Fruit fly (Drosophila melanogaster) whole organism, embryonic: ENCODE data around the gene Or94b.

Experiments used
- CG11504 ChIP-seq: fragments of 200-800 bp; sonication (Bioruptor generic); optimal IDR thresholded peaks from 3 replicates; lab custom pipeline; 2019; ENCODE audit warnings: missing biosample characterization, mild to moderate bottlenecking, missing genetic modification characterization, moderate library complexity
- CG14050 ChIP-seq: fragments of 200-800 bp; sonication (Bioruptor generic); IDR thresholded peaks from 3 replicates; pipeline ENCODE4 v1.3.6; 2022; ENCODE audit warnings: missing biosample characterization, missing genetic modification characterization
- CG14667 ChIP-seq: fragments of 200-800 bp; sonication (Bioruptor generic); IDR thresholded peaks from 2 replicates; pipeline ENCODE4 v1.3.6; 2022; ENCODE audit warnings: missing biosample characterization, missing genetic modification characterization
- CG1603 ChIP-seq: fragments of 200-800 bp; sonication (Bioruptor generic); optimal IDR thresholded peaks from 2 replicates; lab custom pipeline; 2019; ENCODE audit warnings: missing biosample characterization, mild to moderate bottlenecking, missing genetic modification characterization, moderate library complexity
- CG16813 ChIP-seq: fragments of 200-800 bp; sonication (Bioruptor generic); IDR thresholded peaks from 3 replicates; pipeline ENCODE4 v1.3.6; 2022; ENCODE audit warnings: missing biosample characterization, missing genetic modification characterization; ENCODE audit not compliant: partially characterized antibody
- CG17912 ChIP-seq: fragments of 200-800 bp; sonication (Bioruptor generic); optimal IDR thresholded peaks from 2 replicates; lab custom pipeline; 2018; ENCODE audit warnings: missing biosample characterization, mild to moderate bottlenecking, missing genetic modification characterization
- CG18476 ChIP-seq: fragments of 200-800 bp; sonication (Bioruptor generic); optimal IDR thresholded peaks from 2 replicates; lab custom pipeline; 2016; ENCODE audit warnings: missing biosample characterization, mild to moderate bottlenecking, missing genetic modification characterization
- CG2120 ChIP-seq: fragments of 200-800 bp; sonication (Bioruptor generic); optimal IDR thresholded peaks from 3 replicates; lab custom pipeline; 2016; ENCODE audit warnings: missing biosample characterization, missing genetic modification characterization
- CG3838 ChIP-seq: fragments of 200-800 bp; sonication (Bioruptor generic); optimal IDR thresholded peaks from 3 replicates; lab custom pipeline; 2016; ENCODE audit warnings: missing biosample characterization, missing genetic modification characterization
- CG4328 ChIP-seq: fragments of 200-800 bp; sonication (Bioruptor generic); optimal IDR thresholded peaks from 3 replicates; lab custom pipeline; 2017; ENCODE audit warnings: missing biosample characterization, missing genetic modification reagents, missing genetic modification characterization
- CG6813 ChIP-seq: fragments of 200-800 bp; sonication (Bioruptor generic); optimal IDR thresholded peaks from 2 replicates; lab custom pipeline; 2017; ENCODE audit warnings: missing biosample characterization, missing genetic modification characterization, mild to moderate bottlenecking, moderate library complexity, missing genetic modification reagents
- CG7786 ChIP-seq: fragments of 200-800 bp; sonication (Bioruptor generic); optimal IDR thresholded peaks from 2 replicates; lab custom pipeline; 2016; ENCODE audit warnings: missing biosample characterization, missing genetic modification characterization
- CG7839 ChIP-seq: fragments of 200-800 bp; sonication (Bioruptor generic); optimal IDR thresholded peaks from 3 replicates; lab custom pipeline; 2018; ENCODE audit warnings: missing biosample characterization, mild to moderate bottlenecking, missing genetic modification characterization, moderate library complexity
- CG7987 ChIP-seq: fragments of 200-800 bp; sonication (Bioruptor generic); optimal IDR thresholded peaks from 2 replicates; lab custom pipeline; 2018; ENCODE audit warnings: missing biosample characterization, mild to moderate bottlenecking, missing genetic modification characterization, moderate library complexity
- CHES-1-like ChIP-seq: fragments of 200-800 bp; sonication (Bioruptor generic); optimal IDR thresholded peaks from 2 replicates; lab custom pipeline; 2016; ENCODE audit warnings: missing biosample characterization, missing genetic modification characterization
- CTCF ChIP-seq: fragments of 200-800 bp; sonication (Bioruptor generic); optimal IDR thresholded peaks from 2 replicates; lab custom pipeline; 2017; ENCODE audit warnings: missing biosample characterization, mild to moderate bottlenecking, missing genetic modification characterization, moderate library complexity
- Deaf1 ChIP-seq: fragments of 200-800 bp; optimal IDR thresholded peaks from 3 replicates; lab custom pipeline; 2019; ENCODE audit warnings: missing biosample characterization, mild to moderate bottlenecking, missing genetic modification characterization, moderate library complexity
- Dek ChIP-seq: fragments of 200-800 bp; sonication (Bioruptor generic); optimal IDR thresholded peaks from 3 replicates; lab custom pipeline; 2019; ENCODE audit warnings: missing biosample characterization, mild to moderate bottlenecking, missing genetic modification characterization, moderate library complexity
- Doc2 ChIP-seq: fragments of 200-800 bp; sonication (Bioruptor generic); IDR thresholded peaks from 2 replicates; pipeline ENCODE4 v1.3.6; 2022; ENCODE audit warnings: missing biosample characterization, missing genetic modification characterization
- E2f2 ChIP-seq: fragments of 200-800 bp; sonication (Bioruptor generic); IDR thresholded peaks from 2 replicates; pipeline ENCODE4 v1.3.6; 2022; ENCODE audit warnings: missing biosample characterization, missing genetic modification characterization
- Elba2 ChIP-seq: fragments of 200-800 bp; sonication (Bioruptor generic); optimal IDR thresholded peaks from 3 replicates; lab custom pipeline; 2016; ENCODE audit warnings: missing biosample characterization, missing genetic modification characterization
- HLHmδ ChIP-seq: fragments of 200-800 bp; sonication (Bioruptor generic); optimal IDR thresholded peaks from 2 replicates; lab custom pipeline; 2018; ENCODE audit warnings: missing biosample characterization, mild to moderate bottlenecking, missing genetic modification characterization, moderate library complexity
- Hr78 ChIP-seq, 2 experiments: fragments of 200-800 bp in 1 of 2; fragments of >200 bp in 1 of 2; sonication (Bioruptor generic) in 1 of 2; optimal IDR thresholded peaks; 2 replicates each; lab custom pipeline; 2017 to 2019; ENCODE audit warnings: missing biosample characterization in 2 of 2, missing genetic modification characterization in 2 of 2, mild to moderate bottlenecking in 1 of 2, moderate library complexity in 1 of 2
- NFAT ChIP-seq: fragments of 200-800 bp; sonication (Bioruptor generic); IDR thresholded peaks from 2 replicates; pipeline ENCODE4 v1.3.6; 2022; ENCODE audit warnings: missing biosample characterization, missing genetic modification characterization
- Pdp1 ChIP-seq, 2 experiments: fragments of 200-800 bp; sonication (Bioruptor generic); optimal IDR thresholded peaks; 3 replicates each; lab custom pipeline; 2016; ENCODE audit warnings: missing biosample characterization in 2 of 2, missing genetic modification characterization in 2 of 2, mild to moderate bottlenecking in 1 of 2, moderate library complexity in 1 of 2
- Trl ChIP-seq, 3 experiments: fragments of >200 bp in 2 of 3; fragments of 200-800 bp in 1 of 3; sonication (Bioruptor generic) in 1 of 3; optimal IDR thresholded peaks; 2 replicates in 1 of 3; 3 replicates in 2 of 3; lab custom pipeline; 2016 to 2017; ENCODE audit warnings: missing biosample characterization in 1 of 3, missing genetic modification characterization in 1 of 3
- Usf ChIP-seq: fragments of 200-800 bp; sonication (Bioruptor generic); optimal IDR thresholded peaks from 2 replicates; lab custom pipeline; 2017; ENCODE audit warnings: missing genotype, missing biosample characterization, missing genetic modification characterization
- Xrp1 ChIP-seq: fragments of 200-800 bp; sonication (Bioruptor generic); IDR thresholded peaks from 2 replicates; pipeline ENCODE4 v1.3.6; 2022; ENCODE audit warnings: missing biosample characterization, missing genetic modification characterization
- chinmo ChIP-seq: fragments of 200-800 bp; sonication (Bioruptor generic); IDR thresholded peaks from 4 replicates; pipeline ENCODE4 v1.3.6; 2022; ENCODE audit warnings: missing biosample characterization, missing genetic modification characterization; ENCODE audit not compliant: partially characterized antibody
- ci ChIP-seq: fragments of 200-800 bp; sonication (Bioruptor generic); IDR thresholded peaks from 3 replicates; pipeline ENCODE4 v1.3.6; 2022; ENCODE audit warnings: missing biosample characterization, missing genetic modification characterization
- cwo ChIP-seq: fragments of 200-800 bp; sonication (Bioruptor generic); optimal IDR thresholded peaks from 3 replicates; lab custom pipeline; 2017; ENCODE audit warnings: missing biosample characterization, missing genetic modification characterization, mild to moderate bottlenecking, moderate library complexity, missing genetic modification reagents
- disco-r ChIP-seq: fragments of 200-800 bp; sonication (Bioruptor generic); optimal IDR thresholded peaks from 2 replicates; lab custom pipeline; 2016; ENCODE audit warnings: missing biosample characterization, missing genetic modification characterization
- en ChIP-seq: fragments of 200-800 bp; sonication (Bioruptor generic); optimal IDR thresholded peaks from 2 replicates; lab custom pipeline; 2016; ENCODE audit warnings: missing biosample characterization, missing genetic modification characterization
- exex ChIP-seq: fragments of 200-800 bp; sonication (Bioruptor generic); optimal IDR thresholded peaks from 4 replicates; lab custom pipeline; 2018; ENCODE audit warnings: missing biosample characterization, mild to moderate bottlenecking, missing genetic modification characterization, moderate library complexity
- fd3F ChIP-seq: fragments of 200-800 bp; sonication (Bioruptor generic); optimal IDR thresholded peaks from 2 replicates; lab custom pipeline; 2018; ENCODE audit warnings: missing biosample characterization, mild to moderate bottlenecking, missing genetic modification characterization, moderate library complexity
- ftz-f1 ChIP-seq: fragments of 200-800 bp; sonication (Bioruptor generic); optimal IDR thresholded peaks from 2 replicates; lab custom pipeline; 2016; ENCODE audit warnings: missing biosample characterization, missing genetic modification characterization
- gcm ChIP-seq: fragments of 200-800 bp; sonication (Bioruptor generic); optimal IDR thresholded peaks from 2 replicates; lab custom pipeline; 2019; ENCODE audit warnings: missing biosample characterization, mild to moderate bottlenecking, missing genetic modification characterization, moderate library complexity
- lbe ChIP-seq: fragments of 200-800 bp; sonication (Bioruptor generic); optimal IDR thresholded peaks from 2 replicates; lab custom pipeline; 2016; ENCODE audit warnings: missing biosample characterization, mild to moderate bottlenecking, missing genetic modification characterization
- oc ChIP-seq: fragments of 200-800 bp; sonication (Bioruptor generic); optimal IDR thresholded peaks from 2 replicates; lab custom pipeline; 2018; ENCODE audit warnings: missing biosample characterization, mild to moderate bottlenecking, missing genetic modification characterization, moderate library complexity
- pfk ChIP-seq: fragments of 200-800 bp; sonication (Bioruptor generic); optimal IDR thresholded peaks from 2 replicates; lab custom pipeline; 2018; ENCODE audit warnings: missing biosample characterization, mild to moderate bottlenecking, missing genetic modification characterization, moderate library complexity
- sc ChIP-seq, 3 experiments: fragments of >200 bp in 2 of 3; fragments of 200-800 bp in 1 of 3; sonication (Bioruptor generic) in 1 of 3; optimal IDR thresholded peaks; 2 replicates in 2 of 3; 3 replicates in 1 of 3; lab custom pipeline; 2017; ENCODE audit warnings: mild to moderate bottlenecking in 1 of 3, missing biosample characterization in 1 of 3, missing genetic modification characterization in 1 of 3, missing genetic modification reagents in 1 of 3
- tin ChIP-seq: fragments of 200-800 bp; sonication (Bioruptor generic); optimal IDR thresholded peaks from 3 replicates; lab custom pipeline; 2016; ENCODE audit warnings: missing biosample characterization, missing genetic modification characterization
- trh ChIP-seq: fragments of 200-800 bp; sonication (Bioruptor generic); optimal IDR thresholded peaks from 2 replicates; lab custom pipeline; 2016; ENCODE audit warnings: missing biosample characterization, missing genetic modification characterization
- usp ChIP-seq: fragments of >200 bp; optimal IDR thresholded peaks from 2 replicates; lab custom pipeline; 2017; ENCODE audit warnings: missing biosample characterization, missing genetic modification characterization
- z ChIP-seq: fragments of 200-800 bp; sonication (Bioruptor generic); IDR thresholded peaks from 3 replicates; pipeline ENCODE4 v1.3.6; 2022; ENCODE audit warnings: missing biosample characterization, missing genetic modification characterization

Or94b gene

dm6 chr3R:22986981-22987380 lies 2.1 kb upstream of the Or94b start, which contains the start of gene Or94a:
TSS of gene Or94a (plus strand) at chr3R:22987281.
- no peak for TF ChIP-seq CG7786
- no peak for TF ChIP-seq ci
- TF ChIP-seq CG7987 (GFP tag; lab: Kevin White, UChicago): no peak

- no peak for TF ChIP-seq Hr78 (GFP tag; optimal IDR thresholded peaks at IDR 0.05; lab: Kevin White, UChicago)
- TF ChIP-seq CG14050 (GFP tag; lab: Robert Waterston, UW): no peak
- TF ChIP-seq z (GFP tag; lab: Robert Waterston, UW): peak; percentile 87
- TF ChIP-seq exex: peak; percentile 87
- TF ChIP-seq Pdp1 (GFP tag; optimal IDR thresholded peaks at IDR 0.05; lab: Kevin White, UChicago): peak in 1 of 2 experiments; percentile 72
- TF ChIP-seq CG16813 (GFP tag; lab: Robert Waterston, UW): no peak
- TF ChIP-seq CG18476 (GFP tag; lab: Kevin White, UChicago): no peak
- peak in 1 of 2 experiments; percentile 72 for TF ChIP-seq Trl (optimal IDR thresholded peaks at IDR 0.05; lab: Kevin White, UChicago)
- TF ChIP-seq Trl (GFP tag; optimal IDR thresholded peaks at IDR 0.05; lab: Kevin White, UChicago): no peak
- no peak for TF ChIP-seq ftz-f1 (GFP tag; lab: Kevin White, UChicago)
- TF ChIP-seq cwo (GFP tag; lab: Kevin White, UChicago): no peak
- TF ChIP-seq pfk (GFP tag; lab: Kevin White, UChicago): peak; percentile 66
- no peak for TF ChIP-seq usp (GFP tag; lab: Kevin White, UChicago)
- TF ChIP-seq fd3F (GFP tag; lab: Kevin White, UChicago): no peak
- no peak for TF ChIP-seq CG3838 (GFP tag; lab: Kevin White, UChicago)
- no peak for TF ChIP-seq trh (GFP tag; lab: Kevin White, UChicago)
- TF ChIP-seq chinmo (GFP tag; lab: Robert Waterston, UW): 0 out of 4 replicates have a peak, but pooled peaks have one; percentile 70
- TF ChIP-seq CG11504: no peak
- TF ChIP-seq Dek (tag; lab: Kevin White, UChicago): no peak
Observed at dm6 chr3R:22997912-22998622, 9.0 kb downstream of the Or94b start, which contains the start of gene Nha2. TSS of gene Nha2 (minus strand) at chr3R:22998528.

dm6 chr3R:22998623-22999179 lies 9.6 kb downstream of the Or94b start:
- TF ChIP-seq Usf (GFP tag; lab: Kevin White, UChicago): no peak
- no peak for TF ChIP-seq NFAT
- no peak for TF ChIP-seq HLHmδ (GFP tag; lab: Kevin White, UChicago)
- TF ChIP-seq CG2120 (GFP tag; lab: Kevin White, UChicago): no peak
- TF ChIP-seq tin: no peak
- TF ChIP-seq CG4328: no peak
- TF ChIP-seq sc (optimal IDR thresholded peaks at IDR 0.05; lab: Kevin White, UChicago): no peak
- no peak for TF ChIP-seq sc (GFP tag; optimal IDR thresholded peaks at IDR 0.05; lab: Kevin White, UChicago)
- TF ChIP-seq Doc2: no peak
- TF ChIP-seq CG1603: no peak
- no peak for TF ChIP-seq Elba2 (GFP tag; lab: Kevin White, UChicago)
- no peak for TF ChIP-seq Xrp1
- no peak for TF ChIP-seq CG6813
- TF ChIP-seq disco-r (GFP tag; lab: Kevin White, UChicago): no peak
- TF ChIP-seq pfk (GFP tag; lab: Kevin White, UChicago): peak; percentile 39
- TF ChIP-seq CHES-1-like (GFP tag; lab: Kevin White, UChicago): no peak
- TF ChIP-seq E2f2 (GFP tag; lab: Robert Waterston, UW): no peak
- TF ChIP-seq CG14667 (GFP tag; lab: Robert Waterston, UW): no peak
- peak; percentile 88 for TF ChIP-seq CTCF (GFP tag; lab: Kevin White, UChicago)
- TF ChIP-seq gcm (GFP tag; lab: Kevin White, UChicago): no peak
- no peak for TF ChIP-seq Deaf1
- TF ChIP-seq CG17912 (GFP tag; lab: Kevin White, UChicago): no peak
- TF ChIP-seq lbe (GFP tag; lab: Kevin White, UChicago): no peak
- no peak for TF ChIP-seq en (GFP tag; lab: Kevin White, UChicago)
- TF ChIP-seq oc (tag; lab: Kevin White, UChicago): no peak
- no peak for TF ChIP-seq CG7839 (tag; lab: Kevin White, UChicago)
